Fruit fly (Drosophila melanogaster) whole organism, embryonic: Measurements from ENCODE around the gene CG15155.
A peak's percentile ranks its signal among the peaks of the same experiment; 100 is the strongest.

Source experiments
- Abd-B ChIP-seq: fragments of 200-800 bp; sonication (Bioruptor generic); optimal IDR thresholded peaks from 2 replicates; lab custom pipeline; 2018; ENCODE audit warnings: missing biosample characterization, mild to moderate bottlenecking, missing genetic modification characterization, moderate library complexity
- BEAF-32 ChIP-seq: fragments of 200-800 bp; sonication (Bioruptor generic); optimal IDR thresholded peaks from 3 replicates; lab custom pipeline; 2017; ENCODE audit warnings: missing biosample characterization, missing genetic modification characterization, mild to moderate bottlenecking, moderate library complexity, missing genetic modification reagents
- Bgb ChIP-seq: fragments of 200-800 bp; sonication (Bioruptor generic); IDR thresholded peaks from 2 replicates; pipeline ENCODE4 v1.3.6; 2022; ENCODE audit warnings: missing biosample characterization, missing genetic modification characterization; ENCODE audit not compliant: partially characterized antibody
- BtbVII ChIP-seq: fragments of 200-800 bp; sonication (Bioruptor generic); optimal IDR thresholded peaks from 3 replicates; lab custom pipeline; 2017; ENCODE audit warnings: missing biosample characterization, mild to moderate bottlenecking, missing genetic modification characterization
- CG10366 ChIP-seq: fragments of 200-800 bp; sonication (Bioruptor generic); IDR thresholded peaks from 2 replicates; pipeline ENCODE4 v1.3.6; 2022; ENCODE audit warnings: missing biosample characterization, missing genetic modification characterization
- CG11504 ChIP-seq: fragments of 200-800 bp; sonication (Bioruptor generic); optimal IDR thresholded peaks from 3 replicates; lab custom pipeline; 2019; ENCODE audit warnings: missing biosample characterization, mild to moderate bottlenecking, missing genetic modification characterization, moderate library complexity
- CG12104 ChIP-seq: fragments of 200-800 bp; sonication (Bioruptor generic); optimal IDR thresholded peaks from 3 replicates; lab custom pipeline; 2016; ENCODE audit warnings: missing biosample characterization, missing genetic modification characterization
- CG12659 ChIP-seq: fragments of 200-800 bp; sonication (Bioruptor generic); optimal IDR thresholded peaks from 3 replicates; lab custom pipeline; 2017; ENCODE audit warnings: mild to moderate bottlenecking, missing biosample characterization, missing genetic modification reagents, missing genetic modification characterization
- CG13287 ChIP-seq: fragments of 200-800 bp; sonication (Bioruptor generic); IDR thresholded peaks from 2 replicates; pipeline ENCODE4 v1.3.6; 2022; ENCODE audit warnings: missing biosample characterization, missing genetic modification characterization; ENCODE audit not compliant: partially characterized antibody
- CG14965 ChIP-seq: fragments of 200-800 bp; sonication (Bioruptor generic); optimal IDR thresholded peaks from 2 replicates; lab custom pipeline; 2016; ENCODE audit warnings: missing biosample characterization, missing genetic modification characterization, borderline replicate concordance
- CG1602 ChIP-seq: fragments of 200-800 bp; sonication (Bioruptor generic); optimal IDR thresholded peaks from 3 replicates; lab custom pipeline; 2016; ENCODE audit warnings: missing biosample characterization, missing genetic modification characterization
- CG17802 ChIP-seq: fragments of 200-800 bp; sonication (Bioruptor generic); optimal IDR thresholded peaks from 2 replicates; lab custom pipeline; 2018; ENCODE audit warnings: missing biosample characterization, mild to moderate bottlenecking, missing genetic modification characterization, moderate library complexity
- CG2116 ChIP-seq: fragments of 200-800 bp; sonication (Bioruptor generic); optimal IDR thresholded peaks from 3 replicates; lab custom pipeline; 2018; ENCODE audit warnings: missing biosample characterization, mild to moderate bottlenecking, missing genetic modification characterization
- CG30020 ChIP-seq: fragments of 200-800 bp; optimal IDR thresholded peaks from 2 replicates; lab custom pipeline; 2019; ENCODE audit warnings: missing biosample characterization, mild to moderate bottlenecking, missing genetic modification characterization, moderate library complexity
- CG33557 ChIP-seq: fragments of 200-800 bp; sonication (Bioruptor generic); optimal IDR thresholded peaks from 2 replicates; lab custom pipeline; 2019; ENCODE audit warnings: missing biosample characterization, mild to moderate bottlenecking, missing genetic modification characterization, moderate library complexity
- CG42726 ChIP-seq: fragments of 200-800 bp; sonication (Bioruptor generic); IDR thresholded peaks from 2 replicates; pipeline ENCODE4 v1.3.6; 2022; ENCODE audit warnings: missing biosample characterization, missing genetic modification characterization; ENCODE audit not compliant: partially characterized antibody
- CG4707 ChIP-seq: fragments of 200-800 bp; sonication (Bioruptor generic); optimal IDR thresholded peaks from 2 replicates; lab custom pipeline; 2018; ENCODE audit warnings: missing biosample characterization, mild to moderate bottlenecking, missing genetic modification characterization, moderate library complexity
- CG9437 ChIP-seq: fragments of 200-800 bp; sonication (Bioruptor generic); optimal IDR thresholded peaks from 2 replicates; lab custom pipeline; 2018; ENCODE audit warnings: missing biosample characterization, mild to moderate bottlenecking, missing genetic modification characterization
- CG9797 ChIP-seq: fragments of 200-800 bp; sonication (Bioruptor generic); optimal IDR thresholded peaks from 3 replicates; lab custom pipeline; 2018; ENCODE audit warnings: missing biosample characterization, mild to moderate bottlenecking, missing genetic modification characterization
- CTCF ChIP-seq: fragments of 200-800 bp; sonication (Bioruptor generic); optimal IDR thresholded peaks from 2 replicates; lab custom pipeline; 2017; ENCODE audit warnings: missing biosample characterization, mild to moderate bottlenecking, missing genetic modification characterization, moderate library complexity
- CkIIα-i1 ChIP-seq: fragments of 200-800 bp; sonication (Bioruptor generic); IDR thresholded peaks from 2 replicates; pipeline ENCODE4 v1.3.6; 2022; ENCODE audit warnings: missing biosample characterization, missing genetic modification characterization
- D ChIP-seq, 2 experiments: fragments of 200-800 bp in 1 of 2; fragments of >200 bp in 1 of 2; sonication (Bioruptor generic) in 1 of 2; optimal IDR thresholded peaks; 2 replicates in 1 of 2; 3 replicates in 1 of 2; lab custom pipeline; 2017; ENCODE audit warnings: mild to moderate bottlenecking in 1 of 2, missing biosample characterization in 1 of 2, missing genetic modification characterization in 1 of 2, missing genetic modification reagents in 1 of 2
- Dek ChIP-seq: fragments of 200-800 bp; sonication (Bioruptor generic); optimal IDR thresholded peaks from 3 replicates; lab custom pipeline; 2019; ENCODE audit warnings: missing biosample characterization, mild to moderate bottlenecking, missing genetic modification characterization, moderate library complexity
- Dp ChIP-seq: fragments of 200-800 bp; sonication (Bioruptor generic); optimal IDR thresholded peaks from 2 replicates; lab custom pipeline; 2018; ENCODE audit warnings: missing biosample characterization, mild to moderate bottlenecking, missing genetic modification characterization, moderate library complexity
- Dref ChIP-seq: fragments of 200-800 bp; sonication (Bioruptor generic); IDR thresholded peaks from 2 replicates; pipeline ENCODE4 v1.3.6; 2022; ENCODE audit warnings: missing biosample characterization, missing genetic modification characterization
- Ets65A ChIP-seq: fragments of 200-800 bp; sonication (Bioruptor generic); peaks from one replicate; lab custom pipeline; 2016; ENCODE audit warnings: missing biosample characterization, missing genetic modification characterization
- Hr51 ChIP-seq, 2 experiments: fragments of 200-800 bp; sonication (Bioruptor generic); optimal IDR thresholded peaks; 2 replicates in 1 of 2; 3 replicates in 1 of 2; lab custom pipeline; 2016 to 2018; ENCODE audit warnings: missing biosample characterization in 2 of 2, missing genetic modification characterization in 2 of 2, mild to moderate bottlenecking in 1 of 2, moderate library complexity in 1 of 2
- Lhr ChIP-seq: fragments of 200-800 bp; sonication (Bioruptor generic); optimal IDR thresholded peaks from 3 replicates; lab custom pipeline; 2017; ENCODE audit warnings: mild to moderate bottlenecking, missing biosample characterization, missing genetic modification reagents, missing genetic modification characterization
- MBD-R2 ChIP-seq: fragments of 200-800 bp; sonication (Bioruptor generic); IDR thresholded peaks from 2 replicates; pipeline ENCODE4 v1.3.6; 2022; ENCODE audit warnings: missing biosample characterization, missing genetic modification characterization
- Myb ChIP-seq: fragments of 200-800 bp; sonication (Bioruptor generic); optimal IDR thresholded peaks from 2 replicates; lab custom pipeline; 2016; ENCODE audit warnings: missing biosample characterization, missing genetic modification characterization
- Nf-YC ChIP-seq: fragments of 200-800 bp; optimal IDR thresholded peaks from 3 replicates; lab custom pipeline; 2019; ENCODE audit warnings: missing biosample characterization, mild to moderate bottlenecking, missing genetic modification characterization, moderate library complexity
- Opbp ChIP-seq: fragments of 200-800 bp; sonication (Bioruptor generic); IDR thresholded peaks from 3 replicates; pipeline ENCODE4 v1.3.6; 2022; ENCODE audit warnings: missing biosample characterization, missing genetic modification characterization; ENCODE audit not compliant: partially characterized antibody
- Rx ChIP-seq: fragments of 200-800 bp; sonication (Bioruptor generic); IDR thresholded peaks from 2 replicates; pipeline ENCODE4 v1.3.6; 2022; ENCODE audit warnings: missing biosample characterization, missing genetic modification characterization
- Side ChIP-seq: fragments of 200-800 bp; sonication (Bioruptor generic); optimal IDR thresholded peaks from 2 replicates; lab custom pipeline; 2016; ENCODE audit warnings: missing biosample characterization, missing genetic modification characterization
- YL-1 ChIP-seq: fragments of 200-800 bp; sonication (Bioruptor generic); optimal IDR thresholded peaks from 3 replicates; lab custom pipeline; 2017; ENCODE audit warnings: missing biosample characterization, mild to moderate bottlenecking, missing genetic modification characterization
- crc ChIP-seq: fragments of 200-800 bp; sonication (Bioruptor generic); optimal IDR thresholded peaks from 2 replicates; lab custom pipeline; 2016; ENCODE audit warnings: missing biosample characterization, missing genetic modification characterization
- crp ChIP-seq, 2 experiments: fragments of 200-800 bp; sonication (Bioruptor generic); optimal IDR thresholded peaks; 2 replicates in 1 of 2; 3 replicates in 1 of 2; lab custom pipeline; 2017; ENCODE audit warnings: missing biosample characterization in 2 of 2, missing genetic modification characterization in 2 of 2, mild to moderate bottlenecking in 1 of 2, moderate library complexity in 1 of 2
- dysf ChIP-seq: fragments of 200-800 bp; sonication (Bioruptor generic); IDR thresholded peaks from 3 replicates; pipeline ENCODE4 v1.3.6; 2022; ENCODE audit warnings: missing biosample characterization, missing genetic modification characterization
- ftz-f1 ChIP-seq: fragments of 200-800 bp; sonication (Bioruptor generic); optimal IDR thresholded peaks from 2 replicates; lab custom pipeline; 2016; ENCODE audit warnings: missing biosample characterization, missing genetic modification characterization
- hkb ChIP-seq, 2 experiments: fragments of 200-800 bp in 1 of 2; fragments of >200 bp in 1 of 2; sonication (Bioruptor generic) in 1 of 2; IDR thresholded peaks in 1 of 2; optimal IDR thresholded peaks in 1 of 2; 2 replicates each; pipeline versions ENCODE4 v1.3.6 to Lab custom; 2017 to 2022; ENCODE audit warnings: missing biosample characterization in 1 of 2, missing genetic modification characterization in 1 of 2
- knrl ChIP-seq: fragments of 200-800 bp; sonication (Bioruptor generic); IDR thresholded peaks from 3 replicates; pipeline ENCODE4 v1.3.6; 2022; ENCODE audit warnings: missing biosample characterization, missing genetic modification characterization; ENCODE audit not compliant: partially characterized antibody
- lbe ChIP-seq: fragments of 200-800 bp; sonication (Bioruptor generic); optimal IDR thresholded peaks from 2 replicates; lab custom pipeline; 2016; ENCODE audit warnings: missing biosample characterization, mild to moderate bottlenecking, missing genetic modification characterization
- peb ChIP-seq: fragments of 200-800 bp; sonication (Bioruptor generic); IDR thresholded peaks from 2 replicates; pipeline ENCODE4 v1.3.6; 2022; ENCODE audit warnings: missing biosample characterization, missing genetic modification characterization
- pita ChIP-seq: fragments of 200-800 bp; sonication (Bioruptor generic); optimal IDR thresholded peaks from 2 replicates; lab custom pipeline; 2017; ENCODE audit warnings: missing biosample characterization, mild to moderate bottlenecking, missing genetic modification characterization
- pzg ChIP-seq: fragments of 200-800 bp; sonication (Bioruptor generic); optimal IDR thresholded peaks from 3 replicates; lab custom pipeline; 2018; ENCODE audit warnings: missing biosample characterization, mild to moderate bottlenecking, missing genetic modification characterization, moderate library complexity
- salm ChIP-seq: fragments of 200-800 bp; sonication (Bioruptor generic); optimal IDR thresholded peaks from 2 replicates; lab custom pipeline; 2018; ENCODE audit warnings: missing biosample characterization, mild to moderate bottlenecking, missing genetic modification characterization
- sob ChIP-seq: fragments of 200-800 bp; sonication (Bioruptor generic); IDR thresholded peaks from 2 replicates; pipeline ENCODE4 v1.3.6; 2022; ENCODE audit warnings: missing biosample characterization, missing genetic modification characterization
- stwl ChIP-seq: fragments of 200-800 bp; sonication (Bioruptor generic); optimal IDR thresholded peaks from 3 replicates; lab custom pipeline; 2018; ENCODE audit warnings: missing biosample characterization, mild to moderate bottlenecking, missing genetic modification characterization, moderate library complexity
- unpg ChIP-seq: fragments of 200-800 bp; sonication (Bioruptor generic); optimal IDR thresholded peaks from 3 replicates; lab custom pipeline; 2018; ENCODE audit warnings: missing biosample characterization, mild to moderate bottlenecking, missing genetic modification characterization, moderate library complexity

CG15155 gene

dm6 chr2L:18158622-18159043 lies 4.0 kb downstream of the CG15155 start:
- TF ChIP-seq unpg (GFP tag; lab: Kevin White, UChicago), result no peak
- 0 out of 3 replicates have a peak, but pooled peaks have one; percentile 50 for TF ChIP-seq Opbp (GFP tag; lab: Robert Waterston, UW)
- no peak for TF ChIP-seq CG42726 (GFP tag; lab: Robert Waterston, UW)
- TF ChIP-seq CG10366 (GFP tag; lab: Robert Waterston, UW), result no peak
- TF ChIP-seq crc (GFP tag; lab: Kevin White, UChicago), result no peak
- TF ChIP-seq CG9797 (GFP tag; lab: Kevin White, UChicago), result peak; percentile 76
- TF ChIP-seq sob, result no peak
- TF ChIP-seq Abd-B, result peak; percentile 27
- TF ChIP-seq MBD-R2 (GFP tag; lab: Robert Waterston, UW), result peak; percentile 78
- no peak for TF ChIP-seq CkIIα-i1 (GFP tag; lab: Robert Waterston, UW)
- TF ChIP-seq Hr51 (GFP tag; optimal IDR thresholded peaks at IDR 0.05; lab: Kevin White, UChicago), result no peak
- peak; percentile 72 for TF ChIP-seq pzg (GFP tag; lab: Kevin White, UChicago)
- TF ChIP-seq CG1602 (GFP tag; lab: Kevin White, UChicago), result no peak
- TF ChIP-seq knrl (GFP tag; lab: Robert Waterston, UW), result peak; percentile 35; the same call in 1 of the 3 replicates
- TF ChIP-seq Dref (GFP tag; lab: Robert Waterston, UW), result no peak
- no peak for TF ChIP-seq peb (GFP tag; lab: Robert Waterston, UW)
- TF ChIP-seq CG13287 (GFP tag; lab: Robert Waterston, UW), result peak; percentile 35; the same call in 1 of the 2 replicates
- no peak for TF ChIP-seq D (optimal IDR thresholded peaks at IDR 0.05; lab: Kevin White, UChicago)
- TF ChIP-seq D (GFP tag; optimal IDR thresholded peaks at IDR 0.05; lab: Kevin White, UChicago), result no peak
- no peak for TF ChIP-seq dysf (GFP tag; lab: Robert Waterston, UW)
- no peak for TF ChIP-seq CG4707 (GFP tag; lab: Kevin White, UChicago)
- TF ChIP-seq YL-1 (GFP tag; lab: Kevin White, UChicago), result peak; percentile 4
- TF ChIP-seq Myb, result peak; percentile 92
- TF ChIP-seq CG2116 (GFP tag; lab: Kevin White, UChicago), result peak; percentile 0
- TF ChIP-seq Dek (tag; lab: Kevin White, UChicago), result no peak
- TF ChIP-seq salm (tag; lab: Kevin White, UChicago), result no peak
- no peak for TF ChIP-seq lbe
- peak; percentile 46 for TF ChIP-seq CG12659
- peak; percentile 13 for TF ChIP-seq CG30020 (tag; lab: Kevin White, UChicago)
- peak; percentile 71 for TF ChIP-seq CG9437
- TF ChIP-seq CG33557 (GFP tag; lab: Kevin White, UChicago), result no peak
- peak; percentile 48 for TF ChIP-seq Dp
- no peak for TF ChIP-seq Rx (GFP tag; lab: Robert Waterston, UW)
- TF ChIP-seq CG11504, result peak; percentile 52
- TF ChIP-seq hkb (optimal IDR thresholded peaks at IDR 0.05; lab: Kevin White, UChicago), result no peak
- TF ChIP-seq hkb (GFP tag; IDR thresholded peaks at IDR 0.05; lab: Robert Waterston, UW), result no peak
- no peak for TF ChIP-seq BtbVII
- TF ChIP-seq Nf-YC (tag; lab: Kevin White, UChicago), result no peak
- peak; percentile 31; the same call in 1 of the 2 replicates for TF ChIP-seq Bgb
- TF ChIP-seq ftz-f1 (GFP tag; lab: Kevin White, UChicago), result peak; percentile 6
- TF ChIP-seq Lhr (GFP tag; lab: Kevin White, UChicago), result peak; percentile 34
- TF ChIP-seq Side, result no peak
- peak; percentile 59 for TF ChIP-seq pita (GFP tag; lab: Kevin White, UChicago)
- no peak for TF ChIP-seq CG14965 (GFP tag; lab: Kevin White, UChicago)
- TF ChIP-seq crp (GFP tag; optimal IDR thresholded peaks at IDR 0.05; lab: Kevin White, UChicago), result peak; percentile 39 to 88
- TF ChIP-seq CG17802 (tag; lab: Kevin White, UChicago), result no peak
- no peak for TF ChIP-seq Ets65A
- TF ChIP-seq stwl, result peak; percentile 97
- peak; percentile 27 for TF ChIP-seq CTCF
- no peak for TF ChIP-seq CG12104 (GFP tag; lab: Kevin White, UChicago)
- TF ChIP-seq BEAF-32 (GFP tag; lab: Kevin White, UChicago), result peak; percentile 57
